Worm (Caenorhabditis elegans): ENCODE measurements around the gene act-4.

DNA sequence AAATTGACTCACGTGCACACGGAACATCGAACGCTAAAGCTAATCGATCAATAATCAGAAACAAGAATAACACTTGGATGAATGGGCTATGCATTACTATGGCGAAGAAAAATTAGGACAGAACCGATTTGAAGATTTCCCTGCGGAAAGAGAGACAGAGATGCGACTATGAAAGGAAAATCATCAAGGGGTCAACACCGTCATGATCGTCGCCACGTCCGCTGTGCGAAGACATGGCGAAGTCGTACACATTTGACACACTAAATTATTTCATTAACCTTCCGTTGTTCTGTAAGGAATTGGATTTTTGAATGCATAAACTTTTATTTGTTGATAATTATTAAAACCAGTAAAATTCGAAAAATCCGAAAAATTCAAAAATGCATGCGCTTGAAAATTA is 8.8 kb downstream of the act-4 start, which contains the start of gene M03F4.6:
- TF ChIP-seq unc-62 (GFP tag; optimal IDR thresholded peaks at IDR 0.05), result no peak
- TF ChIP-seq F33H1.4 (GFP tag; IDR thresholded peaks at IDR 0.05), result no peak
- TF ChIP-seq B0019.2 (GFP tag; conservative IDR thresholded peaks at IDR 0.05), result no peak
- no peak for TF ChIP-seq sea-2 (GFP tag; IDR thresholded peaks at IDR 0.05)
- peak; percentile 18 for TF ChIP-seq ztf-22 (GFP tag; optimal IDR thresholded peaks at IDR 0.05)
